Worm (Caenorhabditis elegans): ENCODE measurements around the gene cyp-33C8.

The cyp-33C8 gene

DNA sequence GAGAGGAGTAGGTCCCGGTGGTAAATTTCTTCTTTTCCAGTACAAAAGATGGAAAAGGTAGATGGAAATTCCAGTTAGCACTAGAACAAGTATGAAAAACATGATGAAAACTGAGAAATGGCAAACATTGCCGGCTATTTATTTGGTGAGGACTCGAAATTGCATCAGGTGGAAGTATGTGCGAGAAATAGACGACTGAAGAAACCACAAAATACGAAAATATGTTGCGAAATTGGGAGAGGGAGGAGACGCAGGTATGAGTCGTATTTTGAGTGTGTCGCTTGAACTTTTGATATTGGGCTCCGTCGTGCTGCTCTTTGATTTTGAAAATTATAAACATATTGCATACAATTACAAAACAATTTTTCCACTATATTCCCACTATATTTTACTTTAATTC is at the start of gene cyp-33C8:
cyp-33C8 (minus strand) TSS at position 200 of the 400 bp plus-strand sequence.
- TF ChIP-seq mep-1 (tag; optimal IDR thresholded peaks at IDR 0.05), result peak; percentile 11
- peak; percentile 47 for TF ChIP-seq nhr-11 (tag; optimal IDR thresholded peaks at IDR 0.05)
- TF ChIP-seq hpl-2 (GFP tag; optimal IDR thresholded peaks at IDR 0.05), result peak; percentile 33
- TF ChIP-seq mdl-1 (tag; optimal IDR thresholded peaks at IDR 0.05), result no peak
- TF ChIP-seq fkh-8 (tag; optimal IDR thresholded peaks at IDR 0.05), result peak; percentile 41
- TF ChIP-seq C16A3.4 (tag; optimal IDR thresholded peaks at IDR 0.05), result peak; percentile 22
- TF ChIP-seq lin-14 (GFP tag; optimal IDR thresholded peaks at IDR 0.05), result peak; percentile 66
- TF ChIP-seq isw-1 (GFP tag; IDR thresholded peaks at IDR 0.05), result 0 out of 2 replicates have a peak, but pooled peaks have one; percentile 6
- TF ChIP-seq ztf-4 (tag; optimal IDR thresholded peaks at IDR 0.05), result no peak
- no peak for TF ChIP-seq unc-62 (GFP tag; optimal IDR thresholded peaks at IDR 0.05)
- TF ChIP-seq skn-1 (tag; optimal IDR thresholded peaks at IDR 0.05), result peak; percentile 73
- peak; percentile 53 for TF ChIP-seq nhr-20 (tag; optimal IDR thresholded peaks at IDR 0.05)
- TF ChIP-seq jun-1 (tag; optimal IDR thresholded peaks at IDR 0.05), result peak; percentile 57
- peak; percentile 59 for TF ChIP-seq zip-4 (GFP tag; optimal IDR thresholded peaks at IDR 0.05)
- peak; percentile 36 to 62 for TF ChIP-seq efl-1 (optimal IDR thresholded peaks at IDR 0.05)
- TF ChIP-seq efl-1 (GFP tag; optimal IDR thresholded peaks at IDR 0.05 in 1 of 2), result peak; percentile 22 to 94
- TF ChIP-seq nhr-71 (tag; optimal IDR thresholded peaks at IDR 0.05), result peak; percentile 67
- no peak for TF ChIP-seq unc-86 (tag; optimal IDR thresholded peaks at IDR 0.05)
- TF ChIP-seq nhr-85 (tag), result peak; percentile 22
- TF ChIP-seq dpl-1 (GFP tag; optimal IDR thresholded peaks at IDR 0.05), result peak in 2 of 3 experiments; percentile 9 to 21
- TF ChIP-seq rnt-1 (tag; optimal IDR thresholded peaks at IDR 0.05), result peak; percentile 89
- no peak for TF ChIP-seq nhr-77 (tag; optimal IDR thresholded peaks at IDR 0.05)
- TF ChIP-seq lin-35 (GFP tag; optimal IDR thresholded peaks at IDR 0.05), result peak in 1 of 2 experiments; percentile 43
- TF ChIP-seq nhr-19 (GFP tag; conservative IDR thresholded peaks at IDR 0.05), result peak; percentile 24; the same call in 1 of the 2 replicates
- TF ChIP-seq ceh-82 (tag; optimal IDR thresholded peaks at IDR 0.05), result peak in 2 of 3 experiments; percentile 46 to 51

DNA sequence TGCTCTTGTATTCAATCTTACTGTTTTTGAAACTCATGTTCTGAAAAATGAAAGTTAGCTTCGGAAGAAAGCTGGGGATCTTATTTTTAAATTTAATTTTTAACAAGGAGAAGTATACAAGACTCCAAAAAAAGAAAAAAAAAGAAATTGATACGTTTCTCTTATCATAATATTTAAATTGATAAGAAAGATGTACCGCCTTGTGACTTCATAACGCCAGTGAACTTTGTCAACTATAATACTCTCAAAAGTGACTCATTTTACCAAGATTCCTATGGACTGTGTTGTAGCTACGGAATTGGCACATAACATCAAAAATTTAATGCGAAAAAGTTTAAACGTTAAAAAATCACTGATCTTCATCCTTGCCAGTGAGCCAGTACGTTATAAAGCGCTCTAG is 48.4 kb upstream of the cyp-33C8 start:
- TF ChIP-seq elt-2 (tag; optimal IDR thresholded peaks at IDR 0.05), result peak; percentile 76
- no peak for TF ChIP-seq unc-62 (GFP tag; optimal IDR thresholded peaks at IDR 0.05)

DNA sequence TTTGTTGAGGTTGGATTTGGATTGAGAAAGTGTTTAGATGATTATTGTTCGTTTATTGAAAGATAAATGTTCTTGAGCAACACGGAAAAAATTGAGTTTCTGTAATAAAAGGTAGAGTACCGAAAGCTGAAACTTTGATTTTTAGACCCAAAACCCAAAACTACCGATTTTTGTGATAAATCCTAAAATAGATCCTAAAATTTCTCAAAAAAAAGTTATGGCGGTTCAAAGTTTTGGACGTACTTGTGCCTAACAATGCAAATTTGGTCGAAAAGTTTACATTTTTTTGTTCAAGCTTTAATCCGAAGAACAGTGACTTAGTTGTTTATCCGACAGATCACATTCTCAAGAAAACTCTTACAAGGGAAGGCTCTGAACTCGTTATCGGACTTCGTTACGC is 43.9 kb upstream of the cyp-33C8 start, which contains the start of gene nhr-185:
nhr-185 (minus strand) TSS at position 101 of the 400 bp plus-strand sequence.
- TF ChIP-seq nhr-11 (tag; optimal IDR thresholded peaks at IDR 0.05), result no peak
- no peak for TF ChIP-seq nhr-28 (tag; optimal IDR thresholded peaks at IDR 0.05)
- no peak for TF ChIP-seq skn-1 (tag; optimal IDR thresholded peaks at IDR 0.05)
- no peak for TF ChIP-seq nhr-12 (tag; optimal IDR thresholded peaks at IDR 0.05)
- TF ChIP-seq unc-86 (tag; optimal IDR thresholded peaks at IDR 0.05), result no peak
- no peak for TF ChIP-seq aha-1 (tag; optimal IDR thresholded peaks at IDR 0.05)
- no peak for TF ChIP-seq nhr-84 (tag; optimal IDR thresholded peaks at IDR 0.05)
- no peak for TF ChIP-seq C04F5.9 (tag; optimal IDR thresholded peaks at IDR 0.05)
- TF ChIP-seq Y116A8C.19 (tag; optimal IDR thresholded peaks at IDR 0.05; ENCODE audit: borderline replicate concordance), result no peak
- no peak for TF ChIP-seq sptf-1 (tag; optimal IDR thresholded peaks at IDR 0.05)
- no peak for TF ChIP-seq lin-15B (tag; optimal IDR thresholded peaks at IDR 0.05)
- TF ChIP-seq egl-13 (tag; optimal IDR thresholded peaks at IDR 0.05), result no peak
- no peak for TF ChIP-seq ceh-63 (GFP tag; optimal IDR thresholded peaks at IDR 0.05)

DNA sequence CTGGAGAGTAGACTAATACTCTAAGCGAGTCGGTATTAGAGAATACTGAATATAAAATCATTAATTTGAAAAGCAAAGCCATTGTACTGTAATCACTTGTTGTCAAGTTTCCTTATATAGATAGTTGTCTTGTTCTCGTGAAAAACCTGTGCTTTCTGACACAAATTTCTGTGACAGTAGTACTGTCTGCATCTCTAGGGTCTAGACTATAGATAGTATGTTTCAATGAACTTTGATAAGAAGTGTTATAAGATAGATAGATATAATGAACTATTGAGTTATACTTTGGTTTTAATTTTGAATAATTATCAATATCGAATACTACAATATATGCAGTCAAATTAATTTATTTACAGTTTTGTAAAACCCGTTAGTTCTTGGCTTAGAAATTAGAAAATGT is 40.6 kb upstream of the cyp-33C8 start, which contains the start of gene ugt-32:
ugt-32 (minus strand) TSS at position 82 of the 400 bp plus-strand sequence.
- TF ChIP-seq irx-1 (tag; optimal IDR thresholded peaks at IDR 0.05) (no peak), hlh-4 (tag; optimal IDR thresholded peaks at IDR 0.05) (no peak), unc-130 (tag; optimal IDR thresholded peaks at IDR 0.05) (no peak), sup-37 (GFP tag; optimal IDR thresholded peaks at IDR 0.05) (no peak), C04F5.9 (tag; optimal IDR thresholded peaks at IDR 0.05) (no peak), efl-1 (optimal IDR thresholded peaks at IDR 0.05) (no peak), efl-1 (GFP tag; optimal IDR thresholded peaks at IDR 0.05 in 1 of 2) (peak in 1 of 2 experiments; percentile 37), lin-35 (GFP tag; optimal IDR thresholded peaks at IDR 0.05) (no peak), grh-1 (GFP tag; IDR thresholded peaks at IDR 0.05) (no peak), elt-3 (tag; optimal IDR thresholded peaks at IDR 0.05) (peak in 1 of 6 experiments; percentile 0), zag-1 (tag; optimal IDR thresholded peaks at IDR 0.05) (no peak), unc-98 (GFP tag; IDR thresholded peaks at IDR 0.05) (no peak), efl-3 (GFP tag; optimal IDR thresholded peaks at IDR 0.05) (no peak), fkh-4 (tag; optimal IDR thresholded peaks at IDR 0.05; ENCODE audit: borderline replicate concordance) (no peak), ama-1 (optimal IDR thresholded peaks at IDR 0.05) (no peak), elt-2 (tag; optimal IDR thresholded peaks at IDR 0.05) (peak; percentile 10)
